Fruit fly (Drosophila melanogaster) whole organism: Measurements from ENCODE around the gene Vha100-2.

ENCODE experiments used
- CG8478 ChIP-seq: fragments of >200 bp; optimal IDR thresholded peaks from 2 replicates; lab custom pipeline; 2018; ENCODE audit warnings: inconsistent platforms
- Dll ChIP-seq: fragments of >200 bp; optimal IDR thresholded peaks from 2 replicates; lab custom pipeline; 2017
- EcR ChIP-seq, 2 experiments: fragments of >200 bp; optimal IDR thresholded peaks; 2 replicates each; lab custom pipeline; 2017; ENCODE audit warnings: missing biosample characterization in 2 of 2, missing genetic modification characterization in 2 of 2, missing genetic modification reagents in 2 of 2
- pan ChIP-seq: fragments of >200 bp; optimal IDR thresholded peaks from 2 replicates; lab custom pipeline; 2017
- psq ChIP-seq: fragments of >200 bp; optimal IDR thresholded peaks from 2 replicates; lab custom pipeline; 2017
- usp ChIP-seq: fragments of >200 bp; optimal IDR thresholded peaks from 2 replicates; lab custom pipeline; 2017; ENCODE audit warnings: missing biosample characterization, missing genetic modification characterization, mixed read lengths

Gene Vha100-2

DNA sequence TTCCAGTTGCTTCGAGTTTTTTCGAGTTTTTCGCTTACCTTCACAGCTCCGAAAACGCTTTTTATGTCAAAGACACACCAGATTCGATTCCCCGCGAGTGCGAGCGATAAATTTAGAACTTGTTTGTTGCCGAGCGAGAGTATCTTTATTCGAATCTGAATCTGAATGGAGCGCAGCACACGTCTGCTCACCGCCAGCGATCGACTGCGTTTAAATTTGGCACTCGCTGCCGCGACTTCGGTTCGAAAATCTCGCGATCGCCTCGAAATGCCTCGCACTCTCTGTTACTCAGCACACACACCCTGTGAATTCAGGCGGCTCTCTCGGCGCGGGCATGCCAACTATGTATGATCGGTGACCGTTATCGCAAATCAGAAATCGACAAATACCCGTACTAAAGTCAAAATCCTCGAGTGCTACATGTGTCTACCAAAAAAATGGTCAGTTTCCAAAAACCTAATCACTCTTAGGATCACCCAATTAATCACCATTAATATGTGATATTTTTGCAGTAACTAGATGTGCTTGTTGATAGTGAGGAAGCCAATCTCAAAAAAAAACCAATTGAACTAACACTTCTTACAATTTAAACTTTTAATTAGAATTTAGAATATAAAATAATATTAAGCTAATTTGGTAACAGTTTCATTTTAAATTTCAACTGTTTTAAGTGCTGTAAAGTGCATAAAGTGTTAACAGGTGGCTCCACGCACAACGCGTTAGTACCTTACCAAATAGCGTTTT lies at the start of gene Vha100-2:
Vha100-2 (minus strand) TSS at position 216 of the 744 bp plus-strand sequence.
- no peak for TF ChIP-seq CG8478 (lab: Kevin White, UChicago)
- no peak for TF ChIP-seq usp (GFP tag; lab: Kevin White, UChicago)
- TF ChIP-seq Dll: peak; percentile 22
- TF ChIP-seq pan (lab: Kevin White, UChicago): peak; percentile 63
- TF ChIP-seq psq (lab: Kevin White, UChicago): no peak

DNA sequence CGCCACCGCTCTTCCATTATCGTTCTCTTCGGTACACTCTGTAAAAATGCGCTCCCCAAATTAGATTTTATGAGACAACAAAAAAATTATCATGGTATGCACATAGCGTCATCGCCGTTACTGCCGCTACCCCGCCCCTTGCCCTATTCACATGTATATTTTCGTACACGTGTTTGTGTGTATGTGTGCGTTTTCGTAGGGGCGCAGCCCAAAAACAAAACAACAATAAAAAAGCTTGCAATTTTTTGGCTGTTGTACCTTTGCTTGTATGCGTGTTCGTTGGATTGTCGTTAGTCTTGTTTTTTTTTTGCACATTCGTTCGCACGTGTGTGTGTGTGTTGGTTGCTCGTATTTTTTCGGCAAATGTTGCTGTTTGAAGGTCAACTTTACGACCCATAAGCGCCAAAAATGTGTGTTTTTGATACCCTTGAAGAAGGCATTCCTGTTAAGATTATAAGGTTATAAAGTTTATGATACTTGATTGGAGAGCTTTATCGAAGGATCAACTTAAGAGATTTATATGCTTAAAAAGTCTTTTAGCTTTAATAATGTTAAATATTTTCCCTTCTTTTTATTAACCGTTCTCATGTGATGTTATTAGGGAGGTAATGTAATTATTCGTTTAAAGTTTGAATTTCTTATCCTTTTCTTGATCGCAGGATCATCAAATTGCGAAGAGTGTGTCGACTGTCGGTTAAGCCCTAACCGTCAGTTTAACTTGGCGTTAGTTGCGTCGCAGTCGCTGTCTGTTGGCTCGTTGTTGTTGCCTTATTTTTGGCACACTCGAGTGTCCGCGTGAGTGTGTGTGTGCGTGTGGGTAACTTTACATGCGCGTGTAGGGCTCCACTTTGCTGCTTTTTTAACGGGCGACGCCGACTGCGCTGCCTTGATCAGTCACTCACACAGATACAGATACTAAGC lies 49.4 kb upstream of the Vha100-2 start:
- TF ChIP-seq psq (lab: Kevin White, UChicago): no peak
- no peak for TF ChIP-seq CG8478 (lab: Kevin White, UChicago)
- TF ChIP-seq pan (lab: Kevin White, UChicago): no peak
- TF ChIP-seq EcR (GFP tag; optimal IDR thresholded peaks at IDR 0.05; lab: Kevin White, UChicago): no peak
- no peak for TF ChIP-seq usp (GFP tag; lab: Kevin White, UChicago)
- TF ChIP-seq Dll: no peak

DNA sequence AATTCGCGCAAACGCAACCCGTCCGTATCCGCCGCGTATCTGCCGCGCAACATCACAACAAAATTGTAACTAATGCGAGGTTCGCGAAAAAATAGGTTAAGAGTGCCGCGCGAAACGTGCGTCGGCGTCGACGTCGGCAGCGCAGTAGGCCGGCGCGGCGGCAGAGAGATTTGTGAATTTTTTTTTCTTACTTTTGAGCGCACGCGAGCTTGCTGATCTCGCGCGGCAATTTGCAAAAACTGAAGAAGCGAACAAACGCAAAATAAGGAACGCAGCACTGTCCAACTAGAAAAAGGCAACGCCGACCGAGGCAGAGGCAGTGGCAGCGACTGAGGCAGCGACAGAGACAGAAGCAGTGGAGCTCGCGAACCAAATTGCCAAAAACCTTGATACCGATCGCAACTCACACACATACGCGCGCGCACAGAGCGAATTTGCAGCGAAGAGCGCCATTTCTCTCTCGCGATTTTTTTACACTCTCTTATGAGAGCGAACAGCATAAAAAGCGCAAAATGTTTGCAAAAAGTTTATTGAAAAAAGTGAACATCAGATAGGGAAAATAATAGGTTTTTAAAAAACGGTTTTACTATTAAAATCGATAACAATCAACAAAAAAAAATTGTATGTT lies 48.3 kb upstream of the Vha100-2 start:
- TF ChIP-seq pan (lab: Kevin White, UChicago) (no peak), Dll (peak; percentile 67), psq (lab: Kevin White, UChicago) (no peak)

DNA sequence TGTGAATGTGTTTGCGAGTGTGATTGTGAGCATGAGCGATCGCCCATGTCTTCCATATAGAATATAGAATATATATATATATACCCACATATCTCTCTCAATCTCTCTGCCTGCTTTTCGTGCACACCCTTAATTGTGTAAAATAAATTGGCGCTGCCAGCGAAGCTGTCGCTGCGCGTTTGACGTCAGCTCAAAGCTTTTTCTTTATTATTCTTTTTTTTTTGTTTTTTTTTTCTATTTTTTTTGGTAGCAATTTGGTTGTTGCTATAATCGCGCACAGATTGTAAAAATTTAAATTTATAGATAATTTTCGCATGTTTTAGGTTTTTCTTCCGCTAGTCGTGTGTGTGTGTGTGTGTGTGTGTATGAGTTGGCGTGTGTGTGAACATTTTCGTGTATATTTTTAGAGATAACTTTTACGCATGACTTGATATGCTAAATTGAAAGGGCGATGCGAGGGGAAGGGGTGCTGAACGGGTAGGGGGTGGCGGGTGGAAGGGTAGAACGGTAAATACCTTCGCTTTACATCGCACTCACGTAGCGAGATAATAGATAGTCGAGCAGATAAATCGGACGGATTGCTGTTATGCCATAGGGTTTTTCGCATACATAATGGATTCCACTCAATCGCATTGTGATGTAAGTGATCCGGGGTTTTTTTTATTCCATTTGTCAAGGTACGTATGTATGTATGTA lies 46.3 kb upstream of the Vha100-2 start:
- no peak for TF ChIP-seq psq (lab: Kevin White, UChicago)
- TF ChIP-seq pan (lab: Kevin White, UChicago): no peak
- TF ChIP-seq Dll: no peak
- no peak for TF ChIP-seq usp (GFP tag; lab: Kevin White, UChicago)
- no peak for TF ChIP-seq EcR (GFP tag; optimal IDR thresholded peaks at IDR 0.05; lab: Kevin White, UChicago)
- no peak for TF ChIP-seq CG8478 (lab: Kevin White, UChicago)

DNA sequence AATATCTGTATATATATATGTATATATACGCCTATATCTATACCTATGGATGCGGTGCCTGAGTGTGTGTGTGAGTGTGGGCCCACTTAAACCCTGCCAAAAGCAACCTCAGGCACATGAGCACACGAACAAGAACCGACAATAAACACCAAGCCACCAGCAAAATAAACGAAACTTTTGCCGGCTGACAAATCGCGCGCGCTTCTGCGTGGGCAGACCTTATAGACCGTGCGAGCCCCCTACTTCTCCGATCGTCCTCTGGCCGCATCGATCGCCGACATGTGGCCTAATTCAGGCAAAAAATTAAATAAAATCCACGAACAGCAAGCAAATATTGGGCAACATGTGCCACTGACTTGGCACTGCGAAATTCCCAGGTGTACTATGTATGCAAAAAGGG lies 44.3 kb upstream of the Vha100-2 start:
- TF ChIP-seq Dll: no peak
- TF ChIP-seq CG8478 (lab: Kevin White, UChicago): no peak
- no peak for TF ChIP-seq usp (GFP tag; lab: Kevin White, UChicago)
- no peak for TF ChIP-seq psq (lab: Kevin White, UChicago)
- TF ChIP-seq pan (lab: Kevin White, UChicago): no peak
- no peak for TF ChIP-seq EcR (GFP tag; optimal IDR thresholded peaks at IDR 0.05; lab: Kevin White, UChicago)

DNA sequence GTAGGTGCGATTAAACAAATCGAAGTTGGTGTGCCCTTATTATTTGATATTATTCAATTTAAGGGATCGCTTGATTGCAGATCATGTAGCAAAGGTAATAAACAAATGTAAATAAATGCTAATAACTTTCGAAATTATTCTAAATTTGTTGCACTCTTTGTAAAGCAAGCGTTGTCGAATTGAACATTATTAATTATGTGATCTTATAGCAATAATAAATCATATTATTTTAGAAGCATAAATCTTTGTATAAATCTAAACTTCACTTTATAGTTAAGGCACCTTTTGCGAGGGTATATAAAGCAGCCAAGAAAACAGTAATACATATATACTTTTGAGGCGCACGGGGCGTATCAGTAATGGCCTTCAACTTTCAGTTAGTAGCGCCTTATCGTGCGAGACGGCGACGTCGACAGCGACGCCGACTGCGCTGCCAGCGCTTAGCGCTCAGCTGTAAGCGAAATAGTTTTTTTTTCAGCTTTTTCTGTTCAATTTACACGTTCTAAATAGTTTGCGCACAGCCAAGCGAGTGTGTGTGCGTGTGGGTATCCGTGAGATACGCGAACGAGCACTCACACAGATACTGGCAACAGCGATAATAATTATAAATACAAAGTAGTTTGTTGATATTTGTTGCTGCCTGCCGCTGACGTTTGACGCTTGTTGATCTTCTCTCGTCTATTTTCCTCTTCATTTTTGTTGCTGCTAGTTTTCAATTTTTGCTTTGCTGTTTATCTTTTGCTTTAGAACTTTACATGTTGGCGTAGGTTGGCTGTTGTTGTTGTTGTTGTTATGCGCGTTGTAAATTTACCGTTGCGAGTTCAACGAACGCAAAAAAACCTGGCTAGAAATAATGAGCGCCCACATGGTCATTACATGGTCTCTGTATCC lies 40.1 kb upstream of the Vha100-2 start:
- no peak for TF ChIP-seq EcR (GFP tag; optimal IDR thresholded peaks at IDR 0.05; lab: Kevin White, UChicago)
- TF ChIP-seq Dll: no peak
- no peak for TF ChIP-seq usp (GFP tag; lab: Kevin White, UChicago)
- no peak for TF ChIP-seq pan (lab: Kevin White, UChicago)
- TF ChIP-seq CG8478 (lab: Kevin White, UChicago): no peak
- no peak for TF ChIP-seq psq (lab: Kevin White, UChicago)

DNA sequence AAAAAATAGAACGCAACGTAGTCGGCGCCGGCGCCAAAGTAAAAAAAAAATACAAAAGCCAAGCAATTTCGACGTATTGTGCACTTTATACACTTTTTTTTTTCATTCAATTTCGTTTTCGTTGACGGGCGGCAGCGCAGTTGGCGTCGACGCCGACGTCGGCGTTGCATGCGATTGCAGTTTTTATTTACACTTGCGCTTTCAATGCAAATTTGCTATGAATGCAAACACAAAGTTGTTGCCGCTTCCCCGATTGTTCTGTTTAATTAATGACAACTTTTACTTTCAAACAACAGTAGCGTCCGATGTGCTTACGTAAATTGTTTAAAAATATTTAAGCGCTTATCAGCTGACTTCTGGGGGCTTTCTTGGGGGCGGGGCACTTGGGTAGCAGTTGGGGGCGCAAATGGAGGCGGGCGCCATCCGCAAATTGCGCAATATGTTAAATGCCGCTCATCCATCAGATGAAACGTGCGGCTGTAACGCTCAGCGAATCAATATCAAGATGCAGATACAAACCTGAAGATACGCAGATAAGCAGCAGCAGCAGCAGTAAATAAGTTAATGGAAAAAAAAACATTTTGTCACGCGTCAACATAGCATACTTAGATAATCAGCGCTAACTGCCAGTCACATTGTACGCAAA lies 39.3 kb upstream of the Vha100-2 start:
- TF ChIP-seq Dll (no peak), usp (GFP tag; lab: Kevin White, UChicago) (no peak), pan (lab: Kevin White, UChicago) (no peak), EcR (GFP tag; optimal IDR thresholded peaks at IDR 0.05; lab: Kevin White, UChicago) (no peak), CG8478 (lab: Kevin White, UChicago) (no peak), psq (lab: Kevin White, UChicago) (no peak)

DNA sequence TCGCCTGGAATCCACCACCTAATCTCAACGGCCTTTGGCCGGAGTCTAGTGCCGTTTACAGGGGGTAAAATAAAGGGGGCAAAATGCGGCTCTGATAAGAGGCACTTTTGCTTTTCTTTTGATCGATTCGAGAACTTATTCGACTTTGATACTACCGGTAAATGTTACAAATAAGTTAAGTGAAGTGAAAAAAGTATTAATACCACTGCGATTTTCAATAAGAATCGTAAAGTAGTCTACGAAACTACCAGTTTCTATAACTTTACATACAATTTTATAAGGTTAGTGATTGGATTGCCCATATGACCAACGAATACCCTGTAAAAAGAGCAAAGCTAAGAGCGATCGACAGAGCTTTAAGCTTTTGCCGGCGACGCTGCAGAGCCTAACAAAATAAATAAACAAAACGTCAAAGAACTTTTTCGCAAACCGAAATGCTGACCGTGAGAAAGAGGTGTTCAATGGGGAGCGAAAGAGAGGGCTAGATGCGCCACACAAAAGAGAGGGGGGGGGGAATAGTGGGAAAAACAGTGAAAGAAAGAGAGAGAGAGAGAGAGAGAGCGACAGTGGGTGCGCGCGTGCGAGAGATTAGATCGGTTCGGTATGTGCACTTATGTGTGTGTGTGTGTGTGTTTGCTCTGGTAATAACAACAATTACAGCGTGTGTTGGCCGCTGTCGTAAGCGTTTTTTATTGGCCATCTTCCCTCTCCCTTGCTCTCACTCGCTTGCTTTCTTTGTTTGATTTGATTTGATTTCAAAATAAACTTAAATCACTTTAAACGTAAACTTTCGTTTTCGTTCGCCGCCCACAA lies 37.8 kb upstream of the Vha100-2 start:
- peak; percentile 51 for TF ChIP-seq Dll
- peak; percentile 12 for TF ChIP-seq CG8478 (lab: Kevin White, UChicago)
- no peak for TF ChIP-seq psq (lab: Kevin White, UChicago)
- TF ChIP-seq pan (lab: Kevin White, UChicago): peak; percentile 70

DNA sequence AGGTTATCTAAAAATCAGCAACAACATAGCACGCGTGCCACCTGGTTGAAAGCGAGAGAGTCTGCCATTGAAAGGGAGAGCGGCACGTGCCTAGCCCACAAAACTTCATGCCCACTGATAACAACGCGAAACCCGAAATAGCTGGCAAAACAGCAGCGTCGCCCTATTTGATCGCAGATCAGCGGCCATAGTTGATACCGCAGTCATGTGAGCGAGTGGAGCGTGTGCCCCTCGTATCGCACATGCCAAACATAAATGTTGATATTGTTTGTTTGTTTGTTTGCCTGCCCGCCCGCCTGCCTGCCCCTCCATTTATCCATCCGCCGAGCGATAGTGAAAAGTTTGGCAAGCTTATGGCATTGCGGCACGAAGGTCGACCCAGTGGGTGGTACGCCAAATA lies 33.9 kb upstream of the Vha100-2 start:
- TF ChIP-seq psq (lab: Kevin White, UChicago): no peak
- no peak for TF ChIP-seq pan (lab: Kevin White, UChicago)
- TF ChIP-seq Dll: no peak
- TF ChIP-seq usp (GFP tag; lab: Kevin White, UChicago): no peak
- no peak for TF ChIP-seq EcR (GFP tag; optimal IDR thresholded peaks at IDR 0.05; lab: Kevin White, UChicago)
- no peak for TF ChIP-seq CG8478 (lab: Kevin White, UChicago)
